Worm (Caenorhabditis elegans) whole organism, early embryonic: Measurements from ENCODE around the gene Y6G8.6.
"Not testable (repeated sequence)": the region's sequence is repeated elsewhere in the genome, so short reads cannot be mapped to it uniquely, and the experiment has no call there.

ENCODE experiments used
- ama-1 ChIP-seq: fragments of 150-350 bp; optimal IDR thresholded peaks from 2 replicates; lab custom pipeline; 2014
- ceh-13 ChIP-seq: fragments of 200-800 bp; sonication (Bioruptor generic); optimal IDR thresholded peaks from 2 replicates; lab custom pipeline; 2018; ENCODE audit warnings: mild to moderate bottlenecking, missing genetic modification characterization, missing compliant biosample characterization
- ceh-36 ChIP-seq: sonication (generic microtip); optimal IDR thresholded peaks from 2 replicates; lab custom pipeline; 2016; ENCODE audit warnings: missing genetic modification characterization, inconsistent platforms, missing compliant biosample characterization
- ets-7 ChIP-seq: sonication (generic microtip); optimal IDR thresholded peaks from 2 replicates; lab custom pipeline; 2016; ENCODE audit warnings: missing genotype, missing genetic modification characterization, missing compliant biosample characterization
- flt-1 ChIP-seq: fragments of 200-800 bp; sonication (Bioruptor generic); IDR thresholded peaks from 2 replicates; pipeline ENCODE4 v1.3.6; 2022; ENCODE audit warnings: missing genetic modification characterization, missing compliant biosample characterization
- hmg-4 ChIP-seq: fragments of 200-800 bp; sonication (Bioruptor generic); optimal IDR thresholded peaks from 2 replicates; lab custom pipeline; 2018; ENCODE audit warnings: mild to moderate bottlenecking, missing genetic modification characterization, missing compliant biosample characterization
- sea-1 ChIP-seq: fragments of 200-800 bp; sonication (Bioruptor generic); conservative IDR thresholded peaks from 2 replicates; pipeline ENCODE4 v1.3.6; 2022; ENCODE audit warnings: missing genetic modification characterization, missing compliant biosample characterization
- tbx-37 ChIP-seq: fragments of 200-800 bp; sonication (Bioruptor generic); conservative IDR thresholded peaks from 2 replicates; pipeline ENCODE4 v1.3.6; 2022; ENCODE audit warnings: missing genetic modification reagents, missing genetic modification characterization, missing compliant biosample characterization

- TF ChIP-seq hmg-4 (GFP tag; lab: Kevin White, UChicago); ama-1 (lab: Kevin White, UChicago); flt-1 (GFP tag; lab: Robert Waterston, UW); tbx-37 (GFP tag; lab: Robert Waterston, UW); ceh-13 (GFP tag; lab: Kevin White, UChicago); ceh-36 (tag; lab: Kevin White, UChicago); ets-7 (tag; lab: Kevin White, UChicago); sea-1: not testable (repeated sequence)
Measured at ce11 chrV:17584352-17584843, 32.3 kb downstream of the Y6G8.6 start, which contains the start of gene fbxa-133.
